Worm (Caenorhabditis elegans) whole organism, late embryonic: Measurements from ENCODE around the gene srj-24.

Experiments used
- C08G9.2 ChIP-seq: sonication (generic microtip); optimal IDR thresholded peaks from 2 replicates; lab custom pipeline; 2016; ENCODE audit warnings: mild to moderate bottlenecking, missing genetic modification characterization, moderate library complexity, missing compliant biosample characterization
- C38D4.7 ChIP-seq: fragments of 200-800 bp; sonication (Bioruptor generic); optimal IDR thresholded peaks from 2 replicates; lab custom pipeline; 2018; ENCODE audit warnings: mild to moderate bottlenecking, missing genetic modification characterization, moderate library complexity, missing compliant biosample characterization
- F13H6.1 ChIP-seq: sonication (generic microtip); optimal IDR thresholded peaks from 2 replicates; lab custom pipeline; 2016; ENCODE audit warnings: missing genetic modification characterization, missing compliant biosample characterization
- K02D7.2 ChIP-seq: sonication (generic microtip); optimal IDR thresholded peaks from 2 replicates; lab custom pipeline; 2017; ENCODE audit warnings: mild to moderate bottlenecking, missing genetic modification characterization, missing compliant biosample characterization
- K09A11.1 ChIP-seq: sonication (generic microtip); optimal IDR thresholded peaks from 2 replicates; lab custom pipeline; 2017; ENCODE audit warnings: antibody characterized with exemption, mild to moderate bottlenecking, missing genetic modification characterization, missing compliant biosample characterization; ENCODE audit not compliant: insufficient read depth
- T23F11.4 ChIP-seq: fragments of 200-800 bp; sonication (Bioruptor generic); optimal IDR thresholded peaks from 2 replicates; lab custom pipeline; 2018; ENCODE audit warnings: mild to moderate bottlenecking, missing genetic modification characterization, missing compliant biosample characterization
- Y22D7AL.16 ChIP-seq: sonication (generic microtip); optimal IDR thresholded peaks from 2 replicates; lab custom pipeline; 2016; ENCODE audit warnings: missing genetic modification characterization, missing compliant biosample characterization
- ahr-1 ChIP-seq: sonication (generic microtip); optimal IDR thresholded peaks from 2 replicates; lab custom pipeline; 2016; ENCODE audit warnings: missing genetic modification characterization, missing compliant biosample characterization
- ama-1 ChIP-seq: fragments of 150-350 bp; optimal IDR thresholded peaks from 2 replicates; lab custom pipeline; 2014
- ceh-14 ChIP-seq: sonication (generic microtip); optimal IDR thresholded peaks from 2 replicates; lab custom pipeline; 2016; ENCODE audit warnings: missing genotype, missing genetic modification characterization, missing compliant biosample characterization
- ceh-18 ChIP-seq: sonication (generic microtip); optimal IDR thresholded peaks from 2 replicates; lab custom pipeline; 2016; ENCODE audit warnings: missing genetic modification characterization, missing compliant biosample characterization
- ceh-2 ChIP-seq: sonication (generic microtip); optimal IDR thresholded peaks from 2 replicates; lab custom pipeline; 2016; ENCODE audit warnings: missing genotype, missing genetic modification characterization, missing compliant biosample characterization
- ceh-22 ChIP-seq: sonication (generic microtip); optimal IDR thresholded peaks from 2 replicates; lab custom pipeline; 2017; ENCODE audit warnings: missing biosample characterization, missing genetic modification characterization
- ceh-30 ChIP-seq: fragments of 150-350 bp; optimal IDR thresholded peaks from 2 replicates; lab custom pipeline; 2014; ENCODE audit warnings: missing biosample characterization, missing genetic modification characterization
- ceh-31 ChIP-seq: sonication (generic microtip); optimal IDR thresholded peaks from 2 replicates; lab custom pipeline; 2016; ENCODE audit warnings: missing genetic modification characterization, missing compliant biosample characterization
- ceh-48 ChIP-seq: sonication (generic microtip); optimal IDR thresholded peaks from 2 replicates; lab custom pipeline; 2016; ENCODE audit warnings: missing genetic modification characterization, inconsistent platforms, missing compliant biosample characterization
- ceh-9 ChIP-seq: sonication (generic microtip); optimal IDR thresholded peaks from 2 replicates; lab custom pipeline; 2016; ENCODE audit warnings: mild to moderate bottlenecking, missing genetic modification characterization, inconsistent platforms, missing compliant biosample characterization
- dmd-4 ChIP-seq: sonication (generic microtip); optimal IDR thresholded peaks from 2 replicates; lab custom pipeline; 2016; ENCODE audit warnings: borderline replicate concordance, missing genetic modification characterization, missing compliant biosample characterization
- elt-2 ChIP-seq: sonication (generic microtip); optimal IDR thresholded peaks from 2 replicates; lab custom pipeline; 2016; ENCODE audit warnings: missing genetic modification reagents, missing genetic modification characterization, missing compliant biosample characterization
- elt-4 ChIP-seq: sonication (generic microtip); optimal IDR thresholded peaks from 2 replicates; lab custom pipeline; 2016; ENCODE audit warnings: missing genetic modification characterization, missing compliant biosample characterization
- ets-4 ChIP-seq: sonication (generic microtip); optimal IDR thresholded peaks from 2 replicates; lab custom pipeline; 2016; ENCODE audit warnings: missing genetic modification characterization, missing compliant biosample characterization
- fax-1 ChIP-seq: sonication (generic microtip); optimal IDR thresholded peaks from 2 replicates; lab custom pipeline; 2016; ENCODE audit warnings: missing genotype, missing genetic modification characterization, missing compliant biosample characterization
- fkh-10 ChIP-seq: fragments of 150-350 bp; optimal IDR thresholded peaks from 2 replicates; lab custom pipeline; 2014; ENCODE audit warnings: missing biosample characterization, missing genetic modification reagents, missing genetic modification characterization
- hlh-15 ChIP-seq: sonication (generic microtip); optimal IDR thresholded peaks from 2 replicates; lab custom pipeline; 2016; ENCODE audit warnings: missing genetic modification characterization, missing compliant biosample characterization
- madf-2 ChIP-seq: sonication (generic microtip); optimal IDR thresholded peaks from 2 replicates; lab custom pipeline; 2017; ENCODE audit warnings: missing genetic modification characterization, missing compliant biosample characterization
- mec-3 ChIP-seq: sonication (generic microtip); optimal IDR thresholded peaks from 2 replicates; lab custom pipeline; 2016; ENCODE audit warnings: borderline replicate concordance, missing genetic modification characterization, missing compliant biosample characterization
- nfya-1 ChIP-seq: sonication (generic microtip); optimal IDR thresholded peaks from 2 replicates; lab custom pipeline; 2017; ENCODE audit warnings: missing genetic modification characterization, mild to moderate bottlenecking, missing compliant biosample characterization, antibody characterized with exemption, moderate library complexity
- nhr-232 ChIP-seq: sonication (generic microtip); optimal IDR thresholded peaks from 2 replicates; lab custom pipeline; 2016; ENCODE audit warnings: missing genetic modification characterization, missing compliant biosample characterization
- odd-2 ChIP-seq: sonication (generic microtip); optimal IDR thresholded peaks from 2 replicates; lab custom pipeline; 2017; ENCODE audit warnings: antibody characterized with exemption, mild to moderate bottlenecking, missing genetic modification characterization, missing compliant biosample characterization
- pqm-1 ChIP-seq: sonication (generic microtip); optimal IDR thresholded peaks from 2 replicates; lab custom pipeline; 2016; ENCODE audit warnings: missing genetic modification characterization, missing compliant biosample characterization
- pros-1 ChIP-seq: fragments of 150-350 bp; optimal IDR thresholded peaks from 2 replicates; lab custom pipeline; 2014; ENCODE audit warnings: missing biosample characterization, missing genetic modification reagents, missing genetic modification characterization
- ref-2 ChIP-seq: sonication (generic microtip); optimal IDR thresholded peaks from 2 replicates; lab custom pipeline; 2016; ENCODE audit warnings: missing genetic modification characterization, missing compliant biosample characterization
- rnt-1 ChIP-seq: sonication (generic microtip); optimal IDR thresholded peaks from 2 replicates; lab custom pipeline; 2016; ENCODE audit warnings: missing genetic modification characterization, missing compliant biosample characterization
- sdc-2 ChIP-seq: sonication (generic microtip); optimal IDR thresholded peaks from 2 replicates; lab custom pipeline; 2016; ENCODE audit warnings: missing genotype, missing genetic modification characterization, missing compliant biosample characterization
- sox-2 ChIP-seq: fragments of 200-800 bp; sonication (Bioruptor generic); IDR thresholded peaks from 2 replicates; pipeline ENCODE4 v1.3.6; 2022; ENCODE audit warnings: missing genetic modification reagents, missing genetic modification characterization, missing compliant biosample characterization
- sox-4 ChIP-seq: sonication (generic microtip); optimal IDR thresholded peaks from 2 replicates; lab custom pipeline; 2017; ENCODE audit warnings: mild to moderate bottlenecking, missing genetic modification characterization, inconsistent platforms, missing compliant biosample characterization
- tbx-2 ChIP-seq: sonication (generic microtip); optimal IDR thresholded peaks from 2 replicates; lab custom pipeline; 2016; ENCODE audit warnings: missing genetic modification characterization, missing compliant biosample characterization
- ttx-3 ChIP-seq: sonication (generic microtip); optimal IDR thresholded peaks from 2 replicates; lab custom pipeline; 2016; ENCODE audit warnings: missing genetic modification reagents, missing genetic modification characterization, missing compliant biosample characterization
- unc-3 ChIP-seq, 2 experiments: fragments of 200-800 bp in 1 of 2; sonication (Bioruptor generic) in 1 of 2; sonication (generic microtip) in 1 of 2; conservative IDR thresholded peaks in 1 of 2; optimal IDR thresholded peaks in 1 of 2; 2 replicates each; pipeline versions ENCODE4 v1.3.6 to Lab custom; 2016 to 2022; ENCODE audit warnings: missing compliant biosample characterization in 2 of 2, missing genetic modification characterization in 2 of 2, missing genetic modification reagents in 1 of 2
- unc-86 ChIP-seq: sonication (generic microtip); optimal IDR thresholded peaks from 2 replicates; lab custom pipeline; 2016; ENCODE audit warnings: missing genetic modification characterization, missing compliant biosample characterization
- zip-5 ChIP-seq: sonication (generic microtip); optimal IDR thresholded peaks from 2 replicates; lab custom pipeline; 2016; ENCODE audit warnings: missing genetic modification characterization, missing compliant biosample characterization
- ztf-16 ChIP-seq: sonication (generic microtip); optimal IDR thresholded peaks from 2 replicates; lab custom pipeline; 2017; ENCODE audit warnings: missing genetic modification characterization, missing compliant biosample characterization

The srj-24 gene

ce11 chrV:752679-753333 lies 14.1 kb upstream of the srj-24 start, which contains the start of the genes str-262 and srp-1:
str-262 (minus strand) TSS chrV:752779.
srp-1 (plus strand) TSS chrV:753283.
- TF ChIP-seq ets-4 (no peak), F13H6.1 (tag; lab: Kevin White, UChicago) (no peak), pqm-1 (tag; lab: Kevin White, UChicago) (no peak), fkh-10 (no peak), T23F11.4 (no peak), madf-2 (tag; lab: Kevin White, UChicago) (no peak), mec-3 (no peak), ceh-2 (tag; lab: Kevin White, UChicago) (no peak), odd-2 (tag; lab: Kevin White, UChicago) (no peak), ceh-48 (tag; lab: Kevin White, UChicago) (no peak), dmd-4 (tag; lab: Kevin White, UChicago) (no peak), ceh-30 (tag; lab: Kevin White, UChicago) (no peak), ref-2 (tag; lab: Kevin White, UChicago) (no peak), rnt-1 (no peak), nfya-1 (tag; lab: Kevin White, UChicago) (no peak), Y22D7AL.16 (tag; lab: Kevin White, UChicago) (no peak), K09A11.1 (tag; lab: Kevin White, UChicago) (no peak), ama-1 (no peak), ceh-18 (no peak)

- TF ChIP-seq elt-2 (no peak), ceh-14 (tag; lab: Kevin White, UChicago) (no peak), ceh-9 (tag; lab: Kevin White, UChicago) (no peak), ceh-31 (tag; lab: Kevin White, UChicago) (no peak), zip-5 (no peak), elt-4 (no peak), sox-4 (tag; lab: Kevin White, UChicago) (no peak), pros-1 (tag; lab: Kevin White, UChicago) (no peak), ceh-2 (tag; lab: Kevin White, UChicago) (no peak), C38D4.7 (GFP tag; lab: Kevin White, UChicago) (no peak), ahr-1 (tag; lab: Kevin White, UChicago) (no peak), hlh-15 (tag; lab: Kevin White, UChicago) (no peak), ceh-22 (no peak), Y22D7AL.16 (tag; lab: Kevin White, UChicago) (no peak), K02D7.2 (tag; lab: Kevin White, UChicago) (no peak), nhr-232 (no peak), F13H6.1 (tag; lab: Kevin White, UChicago) (no peak)
These were observed 9.4 kb upstream of the srj-24 start, which contains the start of gene sri-4 for ce11 chrV:748044-748443. sri-4 (plus strand) TSS chrV:748344.

DNA sequence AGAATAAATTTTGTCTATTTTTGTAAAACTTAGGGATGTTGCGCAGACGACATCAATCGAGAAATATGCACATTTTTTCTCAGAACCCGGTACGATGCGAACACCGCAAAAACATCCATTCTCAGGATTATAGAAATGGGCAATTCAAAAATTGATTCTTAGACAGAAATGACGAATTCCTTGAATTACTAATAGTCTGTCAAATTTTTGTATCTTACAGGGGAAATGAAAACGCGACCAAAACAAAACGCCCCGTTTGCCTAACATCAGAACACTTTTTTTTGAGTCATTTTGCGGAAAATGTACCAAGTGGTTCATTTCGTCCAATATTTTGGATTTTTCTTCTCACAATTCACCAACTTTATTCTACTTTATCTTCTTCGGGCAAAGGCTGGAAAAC lies 4.7 kb upstream of the srj-24 start, which contains the start of gene str-134:
Gene str-134 (plus strand): TSS at position 301 of the 400 bp plus-strand sequence.
- TF ChIP-seq C08G9.2 (no peak), K02D7.2 (tag; lab: Kevin White, UChicago) (no peak), tbx-2 (no peak), zip-5 (no peak), fax-1 (tag; lab: Kevin White, UChicago) (no peak), ceh-22 (no peak), ttx-3 (tag; lab: Kevin White, UChicago) (no peak), sox-4 (tag; lab: Kevin White, UChicago) (no peak), unc-3 (GFP tag; conservative IDR thresholded peaks at IDR 0.05; lab: Robert Waterston, UW) (no peak), unc-3 (tag; optimal IDR thresholded peaks at IDR 0.05; lab: Kevin White, UChicago) (no peak), sox-2 (GFP tag; lab: Robert Waterston, UW) (no peak), sdc-2 (tag; lab: Kevin White, UChicago) (no peak), pros-1 (tag; lab: Kevin White, UChicago) (no peak), odd-2 (tag; lab: Kevin White, UChicago) (no peak), ztf-16 (no peak), unc-86 (no peak), ceh-48 (tag; lab: Kevin White, UChicago) (no peak)
